Worm (Caenorhabditis elegans): ENCODE data around the gene his-59.

The his-59 gene

DNA sequence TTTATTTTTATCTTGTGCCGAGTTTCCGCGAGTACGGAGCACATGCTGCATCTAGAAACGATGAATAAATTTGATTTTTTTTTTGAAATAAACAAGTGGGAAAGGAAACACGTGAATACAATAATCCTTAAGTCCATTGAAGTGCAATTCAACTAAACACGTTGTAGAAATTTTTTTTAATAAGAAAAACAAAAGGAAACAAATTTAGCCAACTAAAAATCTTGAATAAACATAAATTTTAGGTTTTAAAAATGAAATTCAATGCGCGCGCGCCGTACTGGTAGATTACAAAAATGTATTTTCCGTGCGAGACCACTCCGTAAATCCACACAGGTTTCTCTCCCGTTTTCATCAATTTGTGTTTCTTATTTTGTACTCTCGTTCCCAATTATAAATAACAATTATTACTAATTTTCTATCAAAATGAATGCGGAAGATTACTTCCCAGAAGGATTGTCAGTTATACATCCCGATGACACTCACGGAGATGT is 14.8 kb upstream of the his-59 start, which contains the start of the genes plk-3 and F55G1.6:
Gene plk-3 (minus strand): TSS at position 51 of the 491 bp plus-strand sequence.
Gene F55G1.6 (plus strand): TSS at position 359 of the 491 bp plus-strand sequence.
- TF ChIP-seq rbr-2 (tag; optimal IDR thresholded peaks at IDR 0.05) (no peak), ceh-32 (tag; optimal IDR thresholded peaks at IDR 0.05; ENCODE audit: poor library complexity) (no peak), unc-130 (GFP tag; optimal IDR thresholded peaks at IDR 0.05) (peak; percentile 11), nhr-102 (tag; optimal IDR thresholded peaks at IDR 0.05) (no peak), ceh-44 (GFP tag; IDR thresholded peaks at IDR 0.05) (no peak), dmd-8 (GFP tag; IDR thresholded peaks at IDR 0.05) (no peak), lim-7 (GFP tag; IDR thresholded peaks at IDR 0.05) (no peak)

DNA sequence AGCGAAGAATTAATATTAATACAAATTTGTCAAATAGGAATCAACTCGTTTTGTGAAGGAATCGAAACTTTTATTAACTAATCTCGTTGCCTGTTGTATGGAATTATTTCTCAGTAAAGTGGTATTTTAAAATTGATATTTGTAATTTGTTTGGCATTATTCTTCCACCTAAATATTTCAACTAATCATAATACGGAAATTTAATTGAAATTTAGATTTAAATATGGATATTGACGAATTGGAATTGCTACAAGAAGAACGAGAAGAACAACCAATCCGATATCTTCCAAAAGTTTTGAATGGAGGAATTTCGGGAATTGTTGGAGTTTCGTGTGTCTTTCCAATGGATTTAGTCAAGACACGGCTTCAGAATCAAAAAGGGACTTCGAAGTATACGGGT is 13.2 kb upstream of the his-59 start, which contains the start of gene slc-25A18.2:
Gene slc-25A18.2 (plus strand): TSS at position 216 of the 400 bp plus-strand sequence.
- TF ChIP-seq madf-5 (GFP tag; IDR thresholded peaks at IDR 0.05): no peak
- TF ChIP-seq F49E8.2 (tag; optimal IDR thresholded peaks at IDR 0.05; ENCODE audit: borderline replicate concordance): no peak
- peak in 1 of 2 experiments; percentile 68 for TF ChIP-seq unc-62 (GFP tag; optimal IDR thresholded peaks at IDR 0.05 in 1 of 2)
- TF ChIP-seq unc-62 (tag; optimal IDR thresholded peaks at IDR 0.05): no peak

DNA sequence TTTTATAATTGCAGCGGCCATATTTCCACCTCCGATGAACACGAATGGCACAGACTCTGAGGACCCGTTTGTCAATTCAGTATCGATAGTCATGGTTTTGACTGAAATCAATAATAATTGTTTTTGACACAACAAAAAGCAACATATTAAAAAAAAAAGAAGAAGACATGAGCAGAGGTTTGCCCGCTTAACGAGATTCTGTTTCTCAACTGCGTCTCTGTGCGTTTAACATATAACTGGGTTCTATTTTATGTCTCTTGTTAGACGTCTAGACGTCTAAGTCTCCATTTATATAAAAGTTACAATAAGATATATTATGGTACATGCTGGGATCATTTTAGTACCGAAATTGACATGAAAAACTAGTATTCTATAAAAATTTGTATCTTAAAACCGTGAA is 10.9 kb upstream of the his-59 start, which contains the start of gene pycr-4:
Gene pycr-4 (minus strand): TSS at position 101 of the 400 bp plus-strand sequence.
- TF ChIP-seq nhr-76 (tag; optimal IDR thresholded peaks at IDR 0.05) (no peak), ctbp-1 (GFP tag; IDR thresholded peaks at IDR 0.05) (no peak), lim-7 (GFP tag; IDR thresholded peaks at IDR 0.05) (no peak), nhr-11 (tag; optimal IDR thresholded peaks at IDR 0.05) (no peak), ZK337.2 (GFP tag; IDR thresholded peaks at IDR 0.05) (no peak), mdt-29 (GFP tag; IDR thresholded peaks at IDR 0.05) (no peak), spr-3 (GFP tag; optimal IDR thresholded peaks at IDR 0.05) (no peak), ceh-28 (tag; optimal IDR thresholded peaks at IDR 0.05) (no peak), dve-1 (tag; optimal IDR thresholded peaks at IDR 0.05; ENCODE audit: insufficient read depth) (no peak), nhr-10 (tag; optimal IDR thresholded peaks at IDR 0.05) (no peak), lin-29 (GFP tag; IDR thresholded peaks at IDR 0.05) (no peak), zag-1 (tag; optimal IDR thresholded peaks at IDR 0.05) (no peak), lin-1 (GFP tag; IDR thresholded peaks at IDR 0.05) (no peak), set-16 (GFP tag; IDR thresholded peaks at IDR 0.05) (no peak), ceh-20 (GFP tag; IDR thresholded peaks at IDR 0.05) (no peak), T20F7.1 (GFP tag; optimal IDR thresholded peaks at IDR 0.05) (no peak), gei-8 (GFP tag; optimal IDR thresholded peaks at IDR 0.05) (no peak), lin-13 (GFP tag; optimal IDR thresholded peaks at IDR 0.05) (no peak), F26F4.8 (GFP tag; conservative IDR thresholded peaks at IDR 0.05) (no peak), dmd-9 (GFP tag; IDR thresholded peaks at IDR 0.05) (no peak)

DNA sequence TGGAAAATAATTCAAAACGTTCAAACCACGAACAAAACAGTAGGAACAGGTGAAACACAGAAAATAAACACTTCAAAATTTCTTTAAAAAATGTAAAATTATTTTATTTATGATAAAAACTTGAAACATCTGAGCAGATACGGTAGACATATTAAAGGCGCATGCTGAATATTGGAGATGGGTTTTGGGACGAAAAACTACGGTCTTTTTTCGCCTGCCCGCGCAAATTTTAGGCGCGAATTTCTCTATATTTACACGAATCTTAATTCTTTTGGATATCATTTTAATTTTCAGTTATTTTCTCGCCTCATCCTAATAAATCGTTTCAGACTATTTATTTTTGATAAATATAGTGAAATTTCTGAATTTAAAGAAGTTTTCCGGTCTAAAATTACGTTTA is 10.4 kb upstream of the his-59 start:
- TF ChIP-seq lin-1 (GFP tag; IDR thresholded peaks at IDR 0.05) (no peak), F10B5.3 (tag; optimal IDR thresholded peaks at IDR 0.05) (no peak), Y48G9A.11 (GFP tag; IDR thresholded peaks at IDR 0.05) (peak; percentile 62), ceh-28 (tag; optimal IDR thresholded peaks at IDR 0.05) (no peak), saeg-2 (GFP tag; IDR thresholded peaks at IDR 0.05) (no peak), unc-130 (GFP tag; optimal IDR thresholded peaks at IDR 0.05) (peak; percentile 85), lin-38 (GFP tag; IDR thresholded peaks at IDR 0.05) (peak; percentile 66), tag-97 (GFP tag; IDR thresholded peaks at IDR 0.05) (no peak), F49E8.2 (tag; optimal IDR thresholded peaks at IDR 0.05; ENCODE audit: borderline replicate concordance) (peak; percentile 74), snpc-1.2 (GFP tag; IDR thresholded peaks at IDR 0.05) (peak; percentile 76), nhr-28 (tag; optimal IDR thresholded peaks at IDR 0.05) (no peak), ceh-44 (GFP tag; IDR thresholded peaks at IDR 0.05) (0 out of 2 replicates have a peak, but pooled peaks have one; percentile 12)

All from whole organism, L4 larva.